Worm (Caenorhabditis elegans): ENCODE results near the gene nhr-166.

Gene nhr-166

DNA sequence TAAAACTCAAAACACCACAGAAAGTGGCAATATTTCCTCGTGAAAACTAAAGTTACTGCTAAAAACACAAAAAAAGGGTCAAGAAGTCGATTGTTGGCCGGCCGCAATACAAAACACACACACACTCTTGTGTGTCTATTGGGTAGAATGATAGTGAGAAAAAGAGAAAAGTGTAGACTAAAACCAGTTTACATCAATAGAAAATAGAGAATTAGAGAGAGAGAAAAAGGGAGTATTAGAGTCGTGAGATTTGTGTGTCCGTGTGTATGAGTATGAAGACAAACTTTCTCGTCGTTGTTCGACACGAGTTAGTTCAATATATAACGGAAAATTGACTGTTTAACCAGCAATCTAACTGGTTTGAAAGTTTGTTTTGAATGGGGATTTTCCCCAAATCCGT is 49.4 kb downstream of the nhr-166 start (continued):
- TF ChIP-seq D1046.2 (GFP tag; IDR thresholded peaks at IDR 0.05) (no peak), dmd-8 (GFP tag; IDR thresholded peaks at IDR 0.05) (no peak), lin-39 (tag; optimal IDR thresholded peaks at IDR 0.05) (no peak), Y5F2A.4 (GFP tag; optimal IDR thresholded peaks at IDR 0.05) (no peak), duxl-1 (tag; optimal IDR thresholded peaks at IDR 0.05; ENCODE audit: poor library complexity) (no peak), aha-1 (tag) (no peak), nhr-11 (tag; optimal IDR thresholded peaks at IDR 0.05) (peak; percentile 11), ama-1 (optimal IDR thresholded peaks at IDR 0.05) (no peak), mxl-2 (GFP tag; conservative IDR thresholded peaks at IDR 0.05) (no peak), gei-8 (GFP tag; optimal IDR thresholded peaks at IDR 0.05) (no peak), egl-27 (tag; optimal IDR thresholded peaks at IDR 0.05) (no peak), lin-15B (tag; optimal IDR thresholded peaks at IDR 0.05) (no peak), zfp-3 (GFP tag; conservative IDR thresholded peaks at IDR 0.05) (no peak), dmd-6 (GFP tag; IDR thresholded peaks at IDR 0.05) (peak; percentile 10; the same call in 1 of the 2 replicates), daf-16 (GFP tag; optimal IDR thresholded peaks at IDR 0.05) (no peak), daf-16 (tag; optimal IDR thresholded peaks at IDR 0.05) (peak; percentile 25), skn-1 (tag; optimal IDR thresholded peaks at IDR 0.05) (no peak), F26F4.8 (GFP tag; conservative IDR thresholded peaks at IDR 0.05) (no peak), mdl-1 (tag; optimal IDR thresholded peaks at IDR 0.05) (no peak), mes-2 (tag; optimal IDR thresholded peaks at IDR 0.05; ENCODE audit: poor library complexity, severe bottlenecking) (peak; percentile 3), dve-1 (tag; optimal IDR thresholded peaks at IDR 0.05; ENCODE audit: insufficient read depth) (peak; percentile 25)

DNA sequence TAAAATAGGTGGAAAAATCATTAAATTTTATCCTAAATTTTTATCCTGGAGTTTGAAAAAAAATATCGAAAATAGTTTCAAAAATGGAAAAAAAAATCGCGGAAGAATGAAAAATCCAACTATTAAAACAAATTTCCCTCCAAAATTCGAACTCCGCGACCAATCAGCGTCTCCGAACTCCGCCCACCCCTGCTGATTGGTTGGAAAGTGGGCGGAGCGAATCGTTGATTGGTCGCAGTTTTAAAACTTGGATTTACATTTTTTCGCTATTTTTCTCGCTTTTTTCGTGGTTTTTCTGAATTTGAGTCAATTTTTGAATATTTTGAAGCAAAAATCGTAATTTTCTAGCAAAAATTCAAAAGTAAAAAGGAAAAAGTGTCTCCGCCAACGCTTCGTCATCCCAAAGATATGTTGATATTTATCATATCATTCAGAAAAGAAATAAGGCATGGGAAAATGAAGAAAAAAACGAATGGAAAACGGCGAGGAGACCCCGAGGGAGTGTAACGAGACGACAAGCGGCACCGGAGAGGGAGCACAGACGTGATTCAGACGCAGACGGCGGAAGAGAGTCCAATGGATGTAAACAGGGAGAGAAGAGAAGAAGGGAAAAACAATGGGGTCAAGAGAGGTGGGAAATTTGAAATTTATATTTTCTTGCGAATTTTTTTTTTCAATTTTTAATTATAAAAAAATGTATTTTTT is 50.6 kb downstream of the nhr-166 start:
- TF ChIP-seq nhr-11 (tag; optimal IDR thresholded peaks at IDR 0.05), result peak; percentile 35
- TF ChIP-seq nhr-6 (tag; optimal IDR thresholded peaks at IDR 0.05), result peak; percentile 14
- TF ChIP-seq arid-1 (GFP tag; conservative IDR thresholded peaks at IDR 0.05), result no peak
- no peak for TF ChIP-seq ceh-44 (GFP tag; IDR thresholded peaks at IDR 0.05)
- peak; percentile 62 for TF ChIP-seq mep-1 (tag; optimal IDR thresholded peaks at IDR 0.05)
- no peak for TF ChIP-seq lin-29 (GFP tag; IDR thresholded peaks at IDR 0.05)
- no peak for TF ChIP-seq lin-38 (GFP tag; IDR thresholded peaks at IDR 0.05)
- no peak for TF ChIP-seq ama-1 (optimal IDR thresholded peaks at IDR 0.05)
- no peak for TF ChIP-seq mdt-29 (GFP tag; IDR thresholded peaks at IDR 0.05)
- no peak for TF ChIP-seq ceh-32 (tag; optimal IDR thresholded peaks at IDR 0.05; ENCODE audit: poor library complexity)
- TF ChIP-seq spr-1 (tag; optimal IDR thresholded peaks at IDR 0.05), result no peak
- TF ChIP-seq tag-97 (GFP tag; IDR thresholded peaks at IDR 0.05), result no peak
- TF ChIP-seq nhr-10 (tag; optimal IDR thresholded peaks at IDR 0.05), result no peak
- TF ChIP-seq daf-16 (GFP tag; optimal IDR thresholded peaks at IDR 0.05), result peak; percentile 40 to 57
- TF ChIP-seq daf-16 (tag; optimal IDR thresholded peaks at IDR 0.05), result peak; percentile 94
- peak; percentile 89 for TF ChIP-seq hlh-30 (tag; optimal IDR thresholded peaks at IDR 0.05; ENCODE audit: insufficient read depth)
- peak; percentile 48; the same call in 1 of the 2 replicates for TF ChIP-seq egl-43 (GFP tag; IDR thresholded peaks at IDR 0.05)
- TF ChIP-seq lsy-2 (tag; optimal IDR thresholded peaks at IDR 0.05), result peak in 1 of 2 experiments; percentile 49
- TF ChIP-seq ceh-20 (GFP tag; IDR thresholded peaks at IDR 0.05), result no peak
- no peak for TF ChIP-seq nhr-25 (tag; optimal IDR thresholded peaks at IDR 0.05; ENCODE audit: borderline replicate concordance, insufficient read depth)
- no peak for TF ChIP-seq Y48G9A.11 (GFP tag; IDR thresholded peaks at IDR 0.05)
- no peak for TF ChIP-seq R02D3.7 (tag; optimal IDR thresholded peaks at IDR 0.05)
- no peak for TF ChIP-seq dmd-8 (GFP tag; IDR thresholded peaks at IDR 0.05)
- peak; percentile 29; the same call in 1 of the 2 replicates for TF ChIP-seq dmd-6 (GFP tag; IDR thresholded peaks at IDR 0.05)
- peak; percentile 74 for TF ChIP-seq hlh-11 (tag; optimal IDR thresholded peaks at IDR 0.05)
- no peak for TF ChIP-seq egl-27 (tag; optimal IDR thresholded peaks at IDR 0.05)
- TF ChIP-seq skn-1 (tag; optimal IDR thresholded peaks at IDR 0.05), result no peak
- no peak for TF ChIP-seq snpc-4 (tag; optimal IDR thresholded peaks at IDR 0.05)
- no peak for TF ChIP-seq nhr-111 (GFP tag; optimal IDR thresholded peaks at IDR 0.05)
- no peak for TF ChIP-seq Y5F2A.4 (GFP tag; optimal IDR thresholded peaks at IDR 0.05)
- TF ChIP-seq ctbp-1 (GFP tag; IDR thresholded peaks at IDR 0.05), result no peak
- TF ChIP-seq duxl-1 (tag; optimal IDR thresholded peaks at IDR 0.05; ENCODE audit: poor library complexity), result no peak
- no peak for TF ChIP-seq pqm-1 (tag; optimal IDR thresholded peaks at IDR 0.05)
- no peak for TF ChIP-seq daf-19 (GFP tag; conservative IDR thresholded peaks at IDR 0.05)
- TF ChIP-seq D1046.2 (GFP tag; IDR thresholded peaks at IDR 0.05), result no peak
- no peak for TF ChIP-seq zip-11 (GFP tag; IDR thresholded peaks at IDR 0.05)
- 0 out of 2 replicates have a peak, but pooled peaks have one; percentile 12 for TF ChIP-seq set-16 (GFP tag; IDR thresholded peaks at IDR 0.05)
